Worm (Caenorhabditis elegans) whole organism, L2 larva: Measurements from ENCODE around the gene ptr-19.

Experiments used
- C34F6.9 ChIP-seq: fragments of 150-350 bp; optimal IDR thresholded peaks from 2 replicates; lab custom pipeline; 2014; ENCODE audit warnings: missing biosample characterization, missing genetic modification characterization
- F13H6.1 ChIP-seq: sonication (generic microtip); optimal IDR thresholded peaks from 2 replicates; lab custom pipeline; 2016; ENCODE audit warnings: missing genetic modification characterization, missing compliant biosample characterization
- R02D3.7 ChIP-seq: fragments of 150-350 bp; optimal IDR thresholded peaks from 2 replicates; lab custom pipeline; 2014; ENCODE audit warnings: missing biosample characterization, missing genetic modification characterization
- alr-1 ChIP-seq: fragments of 150-350 bp; optimal IDR thresholded peaks from 2 replicates; lab custom pipeline; 2014; ENCODE audit warnings: missing biosample characterization, missing genetic modification characterization
- aly-2 ChIP-seq: fragments of 150-350 bp; optimal IDR thresholded peaks from 2 replicates; lab custom pipeline; 2014; ENCODE audit warnings: missing biosample characterization, missing genetic modification characterization
- blmp-1 ChIP-seq: sonication (generic microtip); optimal IDR thresholded peaks from 2 replicates; lab custom pipeline; 2017; ENCODE audit warnings: missing genetic modification characterization, mild to moderate bottlenecking, missing compliant biosample characterization, antibody characterized with exemption, moderate library complexity; ENCODE audit not compliant: insufficient read depth
- crh-2 ChIP-seq: sonication (generic microtip); optimal IDR thresholded peaks from 2 replicates; lab custom pipeline; 2017; ENCODE audit warnings: missing biosample characterization, missing genetic modification characterization
- elt-1 ChIP-seq: fragments of 150-350 bp; optimal IDR thresholded peaks from 2 replicates; lab custom pipeline; 2014; ENCODE audit warnings: missing biosample characterization, missing genetic modification characterization
- elt-3 ChIP-seq: sonication (generic microtip); optimal IDR thresholded peaks from 2 replicates; lab custom pipeline; 2017; ENCODE audit warnings: missing biosample characterization, missing genetic modification characterization
- fos-1 ChIP-seq: fragments of 150-350 bp; optimal IDR thresholded peaks from 2 replicates; lab custom pipeline; 2014; ENCODE audit warnings: missing biosample characterization, missing genetic modification characterization
- gmeb-1 ChIP-seq: fragments of 150-350 bp; optimal IDR thresholded peaks from 2 replicates; lab custom pipeline; 2014; ENCODE audit warnings: missing biosample characterization, missing genetic modification characterization
- lin-11 ChIP-seq: fragments of 150-350 bp; sonication (generic microtip); optimal IDR thresholded peaks from 2 replicates; lab custom pipeline; 2014; ENCODE audit warnings: missing biosample characterization, missing genetic modification characterization, inconsistent platforms, mixed read lengths
- lin-13 ChIP-seq: fragments of 150-350 bp; optimal IDR thresholded peaks from 2 replicates; lab custom pipeline; 2014; ENCODE audit warnings: missing biosample characterization, missing genetic modification reagents, missing genetic modification characterization
- lsy-2 ChIP-seq, 2 experiments: fragments of 150-350 bp in 1 of 2; sonication (generic microtip) in 1 of 2; optimal IDR thresholded peaks; 2 replicates each; lab custom pipeline; 2014 to 2017; ENCODE audit warnings: missing biosample characterization in 2 of 2, missing genetic modification characterization in 2 of 2
- mbf-1 ChIP-seq: sonication (generic microtip); optimal IDR thresholded peaks from 2 replicates; lab custom pipeline; 2017; ENCODE audit warnings: missing biosample characterization, missing genetic modification characterization
- mdl-1 ChIP-seq, 2 experiments: fragments of 150-350 bp in 1 of 2; sonication (generic microtip) in 1 of 2; optimal IDR thresholded peaks; 2 replicates each; lab custom pipeline; 2017; ENCODE audit warnings: missing biosample characterization in 2 of 2, missing genetic modification characterization in 2 of 2
- nhr-10 ChIP-seq: sonication (generic microtip); optimal IDR thresholded peaks from 2 replicates; lab custom pipeline; 2017; ENCODE audit warnings: missing biosample characterization, missing genetic modification characterization
- nhr-11 ChIP-seq: fragments of 150-350 bp; optimal IDR thresholded peaks from 2 replicates; lab custom pipeline; 2014; ENCODE audit warnings: missing biosample characterization, missing genetic modification characterization
- nhr-129 ChIP-seq: fragments of 150-350 bp; optimal IDR thresholded peaks from 2 replicates; lab custom pipeline; 2014; ENCODE audit warnings: missing biosample characterization, missing genetic modification characterization
- nhr-23 ChIP-seq: fragments of 150-350 bp; optimal IDR thresholded peaks from 2 replicates; lab custom pipeline; 2014; ENCODE audit warnings: missing biosample characterization, missing genetic modification reagents, missing genetic modification characterization
- nhr-237 ChIP-seq: fragments of 150-350 bp; optimal IDR thresholded peaks from 2 replicates; lab custom pipeline; 2014; ENCODE audit warnings: missing biosample characterization, missing genetic modification characterization
- nhr-6 ChIP-seq: fragments of 150-350 bp; optimal IDR thresholded peaks from 2 replicates; lab custom pipeline; 2014; ENCODE audit warnings: missing biosample characterization, missing genetic modification characterization
- nhr-77 ChIP-seq: fragments of 150-350 bp; optimal IDR thresholded peaks from 2 replicates; lab custom pipeline; 2014; ENCODE audit warnings: missing biosample characterization, missing genetic modification characterization
- sem-4 ChIP-seq: fragments of 150-350 bp; optimal IDR thresholded peaks from 2 replicates; lab custom pipeline; 2014; ENCODE audit warnings: missing biosample characterization, missing genetic modification reagents, missing genetic modification characterization
- sma-9 ChIP-seq, 2 experiments: fragments of 150-350 bp in 1 of 2; sonication (generic microtip) in 1 of 2; optimal IDR thresholded peaks; 2 replicates each; lab custom pipeline; 2014 to 2016; ENCODE audit warnings: missing genetic modification characterization in 2 of 2, mild to moderate bottlenecking in 1 of 2, missing biosample characterization in 1 of 2, missing compliant biosample characterization in 1 of 2, missing genetic modification reagents in 1 of 2, moderate library complexity in 1 of 2
- unc-55 ChIP-seq: fragments of 150-350 bp; sonication (generic microtip); optimal IDR thresholded peaks from 3 replicates; lab custom pipeline; 2014; ENCODE audit warnings: missing biosample characterization, missing genetic modification reagents, missing genetic modification characterization
- unc-62 ChIP-seq: fragments of 150-350 bp; optimal IDR thresholded peaks from 2 replicates; lab custom pipeline; 2014; ENCODE audit warnings: missing biosample characterization, missing genetic modification reagents, missing genetic modification characterization
- zag-1 ChIP-seq: fragments of 150-350 bp; optimal IDR thresholded peaks from 2 replicates; lab custom pipeline; 2014; ENCODE audit warnings: missing biosample characterization, missing genetic modification characterization

ptr-19 gene

ce11 chrIII:10819257-10819656 is 37.6 kb downstream of the ptr-19 start:
- TF ChIP-seq fos-1 (tag; lab: Kevin White, UChicago) (peak; percentile 45), aly-2 (tag; lab: Kevin White, UChicago) (no peak)

- peak; percentile 58 for TF ChIP-seq sma-9 (GFP tag; optimal IDR thresholded peaks at IDR 0.05; lab: Kevin White, UChicago)
- no peak for TF ChIP-seq sma-9 (tag; optimal IDR thresholded peaks at IDR 0.05; lab: Kevin White, UChicago)
- TF ChIP-seq lsy-2 (tag; optimal IDR thresholded peaks at IDR 0.05; lab: Kevin White, UChicago): peak in 1 of 2 experiments; percentile 57
- TF ChIP-seq C34F6.9 (tag; lab: Kevin White, UChicago): peak; percentile 20
- peak; percentile 79 for TF ChIP-seq F13H6.1 (tag; lab: Kevin White, UChicago)
- TF ChIP-seq nhr-129 (tag; lab: Kevin White, UChicago): peak; percentile 60
- no peak for TF ChIP-seq nhr-11
- no peak for TF ChIP-seq nhr-23
Observed at ce11 chrIII:10819778-10820177, 38.1 kb downstream of the ptr-19 start.

- no peak for TF ChIP-seq nhr-237 (tag; lab: Kevin White, UChicago)
- TF ChIP-seq aly-2 (tag; lab: Kevin White, UChicago): no peak
- TF ChIP-seq nhr-77 (tag; lab: Kevin White, UChicago): no peak
- TF ChIP-seq nhr-23: no peak
- TF ChIP-seq C34F6.9 (tag; lab: Kevin White, UChicago): no peak
- no peak for TF ChIP-seq R02D3.7 (tag; lab: Kevin White, UChicago)
- no peak for TF ChIP-seq blmp-1 (tag; lab: Kevin White, UChicago)
- TF ChIP-seq lin-13 (GFP tag; lab: Kevin White, UChicago): no peak
- no peak for TF ChIP-seq lin-11 (tag; lab: Kevin White, UChicago)
- no peak for TF ChIP-seq unc-62 (GFP tag; lab: Kevin White, UChicago)
- no peak for TF ChIP-seq sem-4 (tag; lab: Kevin White, UChicago)
- no peak for TF ChIP-seq elt-1 (tag; lab: Kevin White, UChicago)
- peak; percentile 9 for TF ChIP-seq crh-2 (tag; lab: Kevin White, UChicago)
- peak; percentile 14 for TF ChIP-seq gmeb-1 (tag; lab: Kevin White, UChicago)
- no peak for TF ChIP-seq mbf-1
- TF ChIP-seq sma-9 (GFP tag; optimal IDR thresholded peaks at IDR 0.05; lab: Kevin White, UChicago): peak; percentile 13
- no peak for TF ChIP-seq sma-9 (tag; optimal IDR thresholded peaks at IDR 0.05; lab: Kevin White, UChicago)
- TF ChIP-seq mdl-1 (tag; optimal IDR thresholded peaks at IDR 0.05; lab: Kevin White, UChicago): no peak
- TF ChIP-seq fos-1 (tag; lab: Kevin White, UChicago): no peak
Observed at ce11 chrIII:10820592-10821242, 39.1 kb downstream of the ptr-19 start.

- TF ChIP-seq unc-55 (GFP tag; lab: Kevin White, UChicago): no peak
- peak; percentile 58 for TF ChIP-seq fos-1 (tag; lab: Kevin White, UChicago)
- no peak for TF ChIP-seq R02D3.7 (tag; lab: Kevin White, UChicago)
- TF ChIP-seq F13H6.1 (tag; lab: Kevin White, UChicago): peak; percentile 13
- TF ChIP-seq lsy-2 (tag; optimal IDR thresholded peaks at IDR 0.05; lab: Kevin White, UChicago): peak in 1 of 2 experiments; percentile 10
- TF ChIP-seq crh-2 (tag; lab: Kevin White, UChicago): peak; percentile 36
- TF ChIP-seq gmeb-1 (tag; lab: Kevin White, UChicago): peak; percentile 36
Observed at ce11 chrIII:10822494-10823113, 41.0 kb downstream of the ptr-19 start.

ce11 chrIII:10824206-10824605 is 42.6 kb downstream of the ptr-19 start:
- TF ChIP-seq aly-2 (tag; lab: Kevin White, UChicago) (no peak), zag-1 (tag; lab: Kevin White, UChicago) (no peak), F13H6.1 (tag; lab: Kevin White, UChicago) (peak; percentile 4), nhr-10 (tag; lab: Kevin White, UChicago) (no peak), elt-3 (tag; lab: Kevin White, UChicago) (no peak), nhr-129 (tag; lab: Kevin White, UChicago) (peak; percentile 53)

ce11 chrIII:10825088-10825487 is 43.4 kb downstream of the ptr-19 start:
- no peak for TF ChIP-seq F13H6.1 (tag; lab: Kevin White, UChicago)
- TF ChIP-seq C34F6.9 (tag; lab: Kevin White, UChicago): no peak
- no peak for TF ChIP-seq nhr-6 (tag; lab: Kevin White, UChicago)
- no peak for TF ChIP-seq alr-1
- no peak for TF ChIP-seq lsy-2 (tag; optimal IDR thresholded peaks at IDR 0.05; lab: Kevin White, UChicago)
- TF ChIP-seq, all 48 proteins: peak for 0
